Fruit fly (Drosophila melanogaster): ENCODE results near the gene CG1233.

dm6 chr3L:356016-356472 lies 5.2 kb upstream of the CG1233 start, which contains the start of gene CG1231:
- TF ChIP-seq CG5204 (GFP tag; optimal IDR thresholded peaks at IDR 0.05) (no peak), CG12768 (GFP tag; optimal IDR thresholded peaks at IDR 0.05) (no peak), CG33017 (tag; optimal IDR thresholded peaks at IDR 0.05) (no peak)
